Fruit fly (Drosophila melanogaster) whole organism, embryonic: ENCODE results near the gene AP-1sigma.
A peak's percentile ranks its signal among the peaks of the same experiment; 100 is the strongest.

ENCODE experiments used
- Atf3 ChIP-seq: fragments of 200-800 bp; sonication (Bioruptor generic); optimal IDR thresholded peaks from 3 replicates; lab custom pipeline; 2016; ENCODE audit warnings: missing biosample characterization, missing genetic modification characterization
- Bteb2 ChIP-seq: fragments of 200-800 bp; sonication (Bioruptor generic); optimal IDR thresholded peaks from 2 replicates; lab custom pipeline; 2016; ENCODE audit warnings: missing biosample characterization, missing genetic modification characterization
- CG10274 ChIP-seq: fragments of 200-800 bp; sonication (Bioruptor generic); optimal IDR thresholded peaks from 3 replicates; lab custom pipeline; 2017; ENCODE audit warnings: missing biosample characterization, mild to moderate bottlenecking, missing genetic modification characterization
- CG11696 ChIP-seq: fragments of 200-800 bp; sonication (Bioruptor generic); IDR thresholded peaks from 2 replicates; pipeline ENCODE4 v1.3.6; 2022; ENCODE audit warnings: missing biosample characterization, missing genetic modification characterization
- CG1233 ChIP-seq: fragments of 200-800 bp; sonication (Bioruptor generic); optimal IDR thresholded peaks from 4 replicates; lab custom pipeline; 2018; ENCODE audit warnings: missing biosample characterization, mild to moderate bottlenecking, missing genetic modification characterization
- CG14710 ChIP-seq: fragments of 200-800 bp; sonication (Bioruptor generic); optimal IDR thresholded peaks from 3 replicates; lab custom pipeline; 2019; ENCODE audit warnings: missing biosample characterization, mild to moderate bottlenecking, missing genetic modification characterization, moderate library complexity
- CG15479 ChIP-seq: fragments of 200-800 bp; sonication (Bioruptor generic); optimal IDR thresholded peaks from 3 replicates; lab custom pipeline; 2019; ENCODE audit warnings: missing biosample characterization, mild to moderate bottlenecking, missing genetic modification characterization, moderate library complexity
- CG2116 ChIP-seq: fragments of 200-800 bp; sonication (Bioruptor generic); optimal IDR thresholded peaks from 3 replicates; lab custom pipeline; 2018; ENCODE audit warnings: missing biosample characterization, mild to moderate bottlenecking, missing genetic modification characterization
- CG2889 ChIP-seq: fragments of 200-800 bp; sonication (Bioruptor generic); IDR thresholded peaks from 3 replicates; pipeline ENCODE4 v1.3.6; 2022; ENCODE audit warnings: missing biosample characterization, missing genetic modification characterization
- CG3163 ChIP-seq: fragments of 200-800 bp; sonication (Bioruptor generic); optimal IDR thresholded peaks from 3 replicates; lab custom pipeline; 2016; ENCODE audit warnings: missing biosample characterization, missing genetic modification characterization
- CG3847 ChIP-seq: fragments of 200-800 bp; sonication (Bioruptor generic); IDR thresholded peaks from 2 replicates; pipeline ENCODE4 v1.3.6; 2022; ENCODE audit warnings: missing biosample characterization, missing genetic modification characterization
- CG6683 ChIP-seq: fragments of 200-800 bp; sonication (Bioruptor generic); optimal IDR thresholded peaks from 2 replicates; lab custom pipeline; 2017; ENCODE audit warnings: missing biosample characterization, mild to moderate bottlenecking, missing genetic modification characterization, missing genetic modification reagents
- CG6689 ChIP-seq: fragments of 200-800 bp; sonication (Bioruptor generic); IDR thresholded peaks from 2 replicates; pipeline ENCODE4 v1.3.6; 2022; ENCODE audit warnings: missing biosample characterization, missing genetic modification characterization
- CG7987 ChIP-seq: fragments of 200-800 bp; sonication (Bioruptor generic); optimal IDR thresholded peaks from 2 replicates; lab custom pipeline; 2018; ENCODE audit warnings: missing biosample characterization, mild to moderate bottlenecking, missing genetic modification characterization, moderate library complexity
- CG8359 ChIP-seq: fragments of 200-800 bp; sonication (Bioruptor generic); optimal IDR thresholded peaks from 2 replicates; lab custom pipeline; 2017; ENCODE audit warnings: missing biosample characterization, mild to moderate bottlenecking, missing genetic modification characterization, borderline replicate concordance
- Dip2 ChIP-seq: fragments of 200-800 bp; sonication (Bioruptor generic); IDR thresholded peaks from 2 replicates; pipeline ENCODE4 v1.3.6; 2022; ENCODE audit warnings: missing biosample characterization, missing genetic modification characterization
- Dp ChIP-seq: fragments of 200-800 bp; sonication (Bioruptor generic); optimal IDR thresholded peaks from 2 replicates; lab custom pipeline; 2018; ENCODE audit warnings: missing biosample characterization, mild to moderate bottlenecking, missing genetic modification characterization, moderate library complexity
- Gug ChIP-seq: fragments of 200-800 bp; sonication (Bioruptor generic); IDR thresholded peaks from 4 replicates; pipeline ENCODE4 v1.3.6; 2022; ENCODE audit warnings: missing biosample characterization, missing genetic modification characterization
- Lhr ChIP-seq: fragments of 200-800 bp; sonication (Bioruptor generic); optimal IDR thresholded peaks from 3 replicates; lab custom pipeline; 2017; ENCODE audit warnings: mild to moderate bottlenecking, missing biosample characterization, missing genetic modification reagents, missing genetic modification characterization
- Nf-YA ChIP-seq: fragments of 200-800 bp; sonication (Bioruptor generic); IDR thresholded peaks from 2 replicates; pipeline ENCODE4 v1.3.6; 2022; ENCODE audit warnings: missing biosample characterization, missing genetic modification characterization
- Ravus ChIP-seq: fragments of 200-800 bp; sonication (Bioruptor generic); IDR thresholded peaks from 2 replicates; pipeline ENCODE4 v1.3.6; 2022; ENCODE audit warnings: missing biosample characterization, missing genetic modification characterization
- Rfx ChIP-seq: fragments of 200-800 bp; sonication (Bioruptor generic); IDR thresholded peaks from 2 replicates; pipeline ENCODE4 v1.3.6; 2022; ENCODE audit warnings: missing biosample characterization, missing genetic modification characterization
- Side ChIP-seq: fragments of 200-800 bp; sonication (Bioruptor generic); optimal IDR thresholded peaks from 2 replicates; lab custom pipeline; 2016; ENCODE audit warnings: missing biosample characterization, missing genetic modification characterization
- Sry-δ ChIP-seq: fragments of 200-800 bp; sonication (Bioruptor generic); optimal IDR thresholded peaks from 2 replicates; lab custom pipeline; 2016; ENCODE audit warnings: missing biosample characterization, missing genetic modification characterization
- Xbp1 ChIP-seq: fragments of 200-800 bp; sonication (Bioruptor generic); optimal IDR thresholded peaks from 3 replicates; lab custom pipeline; 2016; ENCODE audit warnings: missing biosample characterization, mild to moderate bottlenecking, missing genetic modification characterization
- abd-A ChIP-seq: fragments of 200-800 bp; sonication (Bioruptor generic); optimal IDR thresholded peaks from 3 replicates; lab custom pipeline; 2019; ENCODE audit warnings: missing biosample characterization, mild to moderate bottlenecking, missing genetic modification characterization, moderate library complexity
- al ChIP-seq: fragments of 200-800 bp; sonication (Bioruptor generic); IDR thresholded peaks from 2 replicates; pipeline ENCODE4 v1.3.6; 2022; ENCODE audit warnings: missing biosample characterization, missing genetic modification characterization
- amos ChIP-seq: fragments of 200-800 bp; sonication (Bioruptor generic); IDR thresholded peaks from 2 replicates; pipeline ENCODE4 v1.3.6; 2022; ENCODE audit warnings: missing biosample characterization, missing genetic modification characterization; ENCODE audit not compliant: partially characterized antibody
- ase ChIP-seq: fragments of 200-800 bp; sonication (Bioruptor generic); IDR thresholded peaks from 3 replicates; pipeline ENCODE4 v1.3.6; 2022; ENCODE audit warnings: missing biosample characterization, missing genetic modification characterization
- bcd ChIP-seq: fragments of 200-800 bp; sonication (Bioruptor generic); optimal IDR thresholded peaks from 2 replicates; lab custom pipeline; 2017; ENCODE audit warnings: missing biosample characterization, mild to moderate bottlenecking, missing genetic modification characterization
- cas ChIP-seq: fragments of 200-800 bp; sonication (Bioruptor generic); IDR thresholded peaks from 2 replicates; pipeline ENCODE4 v1.3.6; 2022; ENCODE audit warnings: missing biosample characterization, missing genetic modification characterization
- dimm ChIP-seq: fragments of 200-800 bp; sonication (Bioruptor generic); IDR thresholded peaks from 2 replicates; pipeline ENCODE4 v1.3.6; 2022; ENCODE audit warnings: missing biosample characterization, missing genetic modification characterization
- dmrt99B ChIP-seq: fragments of 200-800 bp; sonication (Bioruptor generic); optimal IDR thresholded peaks from 2 replicates; lab custom pipeline; 2018; ENCODE audit warnings: missing biosample characterization, mild to moderate bottlenecking, missing genetic modification characterization, moderate library complexity
- dysf ChIP-seq: fragments of 200-800 bp; sonication (Bioruptor generic); IDR thresholded peaks from 3 replicates; pipeline ENCODE4 v1.3.6; 2022; ENCODE audit warnings: missing biosample characterization, missing genetic modification characterization
- gcm ChIP-seq: fragments of 200-800 bp; sonication (Bioruptor generic); optimal IDR thresholded peaks from 2 replicates; lab custom pipeline; 2019; ENCODE audit warnings: missing biosample characterization, mild to moderate bottlenecking, missing genetic modification characterization, moderate library complexity
- hkb ChIP-seq, 2 experiments: fragments of 200-800 bp in 1 of 2; fragments of >200 bp in 1 of 2; sonication (Bioruptor generic) in 1 of 2; IDR thresholded peaks in 1 of 2; optimal IDR thresholded peaks in 1 of 2; 2 replicates each; pipeline versions ENCODE4 v1.3.6 to Lab custom; 2017 to 2022; ENCODE audit warnings: missing biosample characterization in 1 of 2, missing genetic modification characterization in 1 of 2
- ind ChIP-seq: fragments of 200-800 bp; sonication (Bioruptor generic); optimal IDR thresholded peaks from 3 replicates; lab custom pipeline; 2016; ENCODE audit warnings: missing biosample characterization, missing genetic modification characterization
- inv ChIP-seq: fragments of 200-800 bp; sonication (Bioruptor generic); IDR thresholded peaks from 2 replicates; pipeline ENCODE4 v1.3.6; 2022; ENCODE audit warnings: missing biosample characterization, missing genetic modification characterization; ENCODE audit not compliant: partially characterized antibody
- kni ChIP-seq: fragments of 200-800 bp; sonication (Bioruptor generic); optimal IDR thresholded peaks from 3 replicates; lab custom pipeline; 2017; ENCODE audit warnings: mild to moderate bottlenecking, missing biosample characterization, missing genetic modification reagents, missing genetic modification characterization
- knrl ChIP-seq: fragments of 200-800 bp; sonication (Bioruptor generic); IDR thresholded peaks from 3 replicates; pipeline ENCODE4 v1.3.6; 2022; ENCODE audit warnings: missing biosample characterization, missing genetic modification characterization; ENCODE audit not compliant: partially characterized antibody
- nerfin-1 ChIP-seq: fragments of 200-800 bp; sonication (Bioruptor generic); optimal IDR thresholded peaks from 3 replicates; lab custom pipeline; 2019; ENCODE audit warnings: missing biosample characterization, mild to moderate bottlenecking, missing genetic modification characterization, moderate library complexity
- onecut ChIP-seq: fragments of 200-800 bp; sonication (Bioruptor generic); IDR thresholded peaks from 2 replicates; pipeline ENCODE4 v1.3.6; 2022; ENCODE audit warnings: missing biosample characterization, missing genetic modification characterization
- p53 ChIP-seq: fragments of 200-800 bp; sonication (Bioruptor generic); optimal IDR thresholded peaks from 2 replicates; lab custom pipeline; 2016; ENCODE audit warnings: missing biosample characterization, missing genetic modification characterization
- pros ChIP-seq: fragments of 200-800 bp; sonication (Bioruptor generic); optimal IDR thresholded peaks from 3 replicates; lab custom pipeline; 2019; ENCODE audit warnings: missing biosample characterization, mild to moderate bottlenecking, missing genetic modification characterization, moderate library complexity
- salm ChIP-seq: fragments of 200-800 bp; sonication (Bioruptor generic); optimal IDR thresholded peaks from 2 replicates; lab custom pipeline; 2018; ENCODE audit warnings: missing biosample characterization, mild to moderate bottlenecking, missing genetic modification characterization
- slp2 ChIP-seq: fragments of 200-800 bp; sonication (Bioruptor generic); optimal IDR thresholded peaks from 2 replicates; lab custom pipeline; 2016; ENCODE audit warnings: missing biosample characterization, missing genetic modification characterization
- sqz ChIP-seq: fragments of 200-800 bp; sonication (Bioruptor generic); optimal IDR thresholded peaks from 3 replicates; lab custom pipeline; 2018; ENCODE audit warnings: missing biosample characterization, mild to moderate bottlenecking, missing genetic modification characterization
- twi ChIP-seq: fragments of 200-800 bp; optimal IDR thresholded peaks from 2 replicates; lab custom pipeline; 2019; ENCODE audit warnings: missing biosample characterization, mild to moderate bottlenecking, missing genetic modification characterization, moderate library complexity
- wdn ChIP-seq: fragments of 200-800 bp; sonication (Bioruptor generic); IDR thresholded peaks from 2 replicates; pipeline ENCODE4 v1.3.6; 2022; ENCODE audit warnings: missing biosample characterization, missing genetic modification characterization
- wek ChIP-seq: fragments of 200-800 bp; sonication (Bioruptor generic); optimal IDR thresholded peaks from 3 replicates; lab custom pipeline; 2018; ENCODE audit warnings: missing biosample characterization, mild to moderate bottlenecking, missing genetic modification characterization, moderate library complexity

AP-1sigma gene

dm6 chr3R:23986479-23986930 lies 28.1 kb downstream of the AP-1sigma start, which contains the start of the genes CG13603 and CG5902 (continued):
- TF ChIP-seq cas (GFP tag; lab: Robert Waterston, UW) (no peak), pros (GFP tag; lab: Kevin White, UChicago) (no peak), CG6683 (GFP tag; lab: Kevin White, UChicago) (peak; percentile 14), Dp (GFP tag; lab: Kevin White, UChicago) (peak; percentile 24), Sry-δ (peak; percentile 98), CG8359 (GFP tag; lab: Kevin White, UChicago) (no peak), onecut (GFP tag; lab: Robert Waterston, UW) (peak; percentile 56; the same call in 1 of the 2 replicates), Lhr (no peak), ase (GFP tag; lab: Robert Waterston, UW) (no peak), inv (peak; percentile 59; the same call in 1 of the 2 replicates), amos (peak; percentile 85), kni (GFP tag; lab: Kevin White, UChicago) (no peak), CG3847 (GFP tag; lab: Robert Waterston, UW) (peak; percentile 67), Rfx (GFP tag; lab: Robert Waterston, UW) (peak; percentile 81), Bteb2 (GFP tag; lab: Kevin White, UChicago) (peak; percentile 29), CG1233 (GFP tag; lab: Kevin White, UChicago) (no peak), Gug (GFP tag; lab: Robert Waterston, UW) (peak; percentile 44; the same call in 1 of the 4 replicates), p53 (GFP tag; lab: Kevin White, UChicago) (no peak), dimm (GFP tag; lab: Robert Waterston, UW) (no peak), hkb (optimal IDR thresholded peaks at IDR 0.05; lab: Kevin White, UChicago) (no peak), hkb (GFP tag; IDR thresholded peaks at IDR 0.05; lab: Robert Waterston, UW) (0 out of 2 replicates have a peak, but pooled peaks have one; percentile 38), CG15479 (GFP tag; lab: Kevin White, UChicago) (no peak), dysf (0 out of 3 replicates have a peak, but pooled peaks have one; percentile 12), Side (GFP tag; lab: Kevin White, UChicago) (peak; percentile 73), Xbp1 (GFP tag; lab: Kevin White, UChicago) (peak; percentile 64), gcm (GFP tag; lab: Kevin White, UChicago) (peak; percentile 36), CG2116 (GFP tag; lab: Kevin White, UChicago) (peak; percentile 98), dmrt99B (tag; lab: Kevin White, UChicago) (no peak), CG10274 (GFP tag; lab: Kevin White, UChicago) (no peak), Nf-YA (no peak), ind (GFP tag; lab: Kevin White, UChicago) (peak; percentile 60), CG7987 (peak; percentile 34), Ravus (GFP tag; lab: Robert Waterston, UW) (no peak), salm (tag; lab: Kevin White, UChicago) (no peak), wdn (GFP tag; lab: Robert Waterston, UW) (no peak), al (GFP tag; lab: Robert Waterston, UW) (no peak), CG14710 (tag; lab: Kevin White, UChicago) (peak; percentile 67), CG2889 (GFP tag; lab: Robert Waterston, UW) (no peak), knrl (GFP tag; lab: Robert Waterston, UW) (peak; percentile 82), Atf3 (GFP tag; lab: Kevin White, UChicago) (no peak), slp2 (GFP tag; lab: Kevin White, UChicago) (no peak), nerfin-1 (peak; percentile 99), CG3163 (GFP tag; lab: Kevin White, UChicago) (peak; percentile 10), CG6689 (GFP tag; lab: Robert Waterston, UW) (no peak), wek (GFP tag; lab: Kevin White, UChicago) (no peak), twi (tag; lab: Kevin White, UChicago) (no peak), bcd (GFP tag; lab: Kevin White, UChicago) (no peak), abd-A (tag; lab: Kevin White, UChicago) (no peak), CG11696 (GFP tag; lab: Robert Waterston, UW) (no peak), sqz (GFP tag; lab: Kevin White, UChicago) (no peak), Dip2 (GFP tag; lab: Robert Waterston, UW) (no peak)
